Fruit fly (Drosophila melanogaster): ENCODE data around the gene CG17219.

dm6 chr2L:2987681-2988381 is 41.2 kb upstream of the CG17219 start, which contains the start of the genes Chd1 and Bem46:
- TF ChIP-seq spab (GFP tag; optimal IDR thresholded peaks at IDR 0.05) (no peak), pdm3 (GFP tag; optimal IDR thresholded peaks at IDR 0.05) (no peak), CG6792 (GFP tag; optimal IDR thresholded peaks at IDR 0.05) (peak; percentile 82)
